Fruit fly (Drosophila melanogaster) whole organism, embryonic: ENCODE results near the gene Sec5.

ENCODE experiments used
- Abd-B ChIP-seq: fragments of 200-800 bp; sonication (Bioruptor generic); optimal IDR thresholded peaks from 2 replicates; lab custom pipeline; 2018; ENCODE audit warnings: missing biosample characterization, mild to moderate bottlenecking, missing genetic modification characterization, moderate library complexity
- B-H2 ChIP-seq: fragments of 200-800 bp; sonication (Bioruptor generic); optimal IDR thresholded peaks from 2 replicates; lab custom pipeline; 2018; ENCODE audit warnings: missing biosample characterization, mild to moderate bottlenecking, missing genetic modification characterization
- Bteb2 ChIP-seq: fragments of 200-800 bp; sonication (Bioruptor generic); optimal IDR thresholded peaks from 2 replicates; lab custom pipeline; 2016; ENCODE audit warnings: missing biosample characterization, missing genetic modification characterization
- CG10959 ChIP-seq: fragments of 200-800 bp; sonication (Bioruptor generic); IDR thresholded peaks from 2 replicates; pipeline ENCODE4 v1.3.6; 2022; ENCODE audit warnings: missing biosample characterization, missing genetic modification characterization
- CG10979 ChIP-seq: fragments of 200-800 bp; sonication (Bioruptor generic); optimal IDR thresholded peaks from 2 replicates; lab custom pipeline; 2018; ENCODE audit warnings: missing biosample characterization, mild to moderate bottlenecking, missing genetic modification characterization, moderate library complexity
- CG11085 ChIP-seq: fragments of 200-800 bp; sonication (Bioruptor generic); IDR thresholded peaks from 2 replicates; pipeline ENCODE4 v1.3.6; 2022; ENCODE audit warnings: missing biosample characterization, missing genetic modification characterization
- CG11504 ChIP-seq: fragments of 200-800 bp; sonication (Bioruptor generic); optimal IDR thresholded peaks from 3 replicates; lab custom pipeline; 2019; ENCODE audit warnings: missing biosample characterization, mild to moderate bottlenecking, missing genetic modification characterization, moderate library complexity
- CG12299 ChIP-seq: fragments of 200-800 bp; sonication (Bioruptor generic); optimal IDR thresholded peaks from 2 replicates; lab custom pipeline; 2018; ENCODE audit warnings: missing biosample characterization, mild to moderate bottlenecking, missing genetic modification characterization
- CG13123 ChIP-seq: fragments of 200-800 bp; sonication (Bioruptor generic); optimal IDR thresholded peaks from 2 replicates; lab custom pipeline; 2016; ENCODE audit warnings: missing biosample characterization, missing genetic modification characterization
- CG13287 ChIP-seq: fragments of 200-800 bp; sonication (Bioruptor generic); IDR thresholded peaks from 2 replicates; pipeline ENCODE4 v1.3.6; 2022; ENCODE audit warnings: missing biosample characterization, missing genetic modification characterization; ENCODE audit not compliant: partially characterized antibody
- CG30431 ChIP-seq: fragments of 200-800 bp; sonication (Bioruptor generic); optimal IDR thresholded peaks from 2 replicates; lab custom pipeline; 2017; ENCODE audit warnings: missing biosample characterization, missing genetic modification characterization
- CG31224 ChIP-seq: fragments of 200-800 bp; sonication (Bioruptor generic); IDR thresholded peaks from 2 replicates; pipeline ENCODE4 v1.3.6; 2022; ENCODE audit warnings: missing biosample characterization, missing genetic modification characterization
- CG33213 ChIP-seq: fragments of 200-800 bp; sonication (Bioruptor generic); optimal IDR thresholded peaks from 3 replicates; lab custom pipeline; 2016; ENCODE audit warnings: missing biosample characterization, missing genetic modification characterization
- CG4707 ChIP-seq: fragments of 200-800 bp; sonication (Bioruptor generic); optimal IDR thresholded peaks from 2 replicates; lab custom pipeline; 2018; ENCODE audit warnings: missing biosample characterization, mild to moderate bottlenecking, missing genetic modification characterization, moderate library complexity
- CG5180 ChIP-seq: fragments of 200-800 bp; sonication (Bioruptor generic); optimal IDR thresholded peaks from 3 replicates; lab custom pipeline; 2017; ENCODE audit warnings: missing biosample characterization, missing genetic modification characterization, mild to moderate bottlenecking, moderate library complexity, missing genetic modification reagents
- CG6175 ChIP-seq: fragments of 200-800 bp; sonication (Bioruptor generic); IDR thresholded peaks from 3 replicates; pipeline ENCODE4 v1.3.6; 2022; ENCODE audit warnings: missing biosample characterization, missing genetic modification characterization
- CG6254 ChIP-seq: fragments of 200-800 bp; sonication (Bioruptor generic); optimal IDR thresholded peaks from 3 replicates; lab custom pipeline; 2017; ENCODE audit warnings: mild to moderate bottlenecking, missing biosample characterization, missing genetic modification reagents, missing genetic modification characterization
- CG7963 ChIP-seq: fragments of 200-800 bp; sonication (Bioruptor generic); IDR thresholded peaks from 3 replicates; pipeline ENCODE4 v1.3.6; 2022; ENCODE audit warnings: missing biosample characterization, missing genetic modification characterization; ENCODE audit not compliant: partially characterized antibody
- CTCF ChIP-seq: fragments of 200-800 bp; sonication (Bioruptor generic); optimal IDR thresholded peaks from 2 replicates; lab custom pipeline; 2017; ENCODE audit warnings: missing biosample characterization, mild to moderate bottlenecking, missing genetic modification characterization, moderate library complexity
- D ChIP-seq, 2 experiments: fragments of 200-800 bp in 1 of 2; fragments of >200 bp in 1 of 2; sonication (Bioruptor generic) in 1 of 2; optimal IDR thresholded peaks; 2 replicates in 1 of 2; 3 replicates in 1 of 2; lab custom pipeline; 2017; ENCODE audit warnings: mild to moderate bottlenecking in 1 of 2, missing biosample characterization in 1 of 2, missing genetic modification characterization in 1 of 2, missing genetic modification reagents in 1 of 2
- Dll ChIP-seq: fragments of 200-800 bp; sonication (Bioruptor generic); IDR thresholded peaks from 4 replicates; pipeline ENCODE4 v1.3.6; 2022; ENCODE audit warnings: missing biosample characterization, missing genetic modification characterization; ENCODE audit not compliant: partially characterized antibody
- Drgx ChIP-seq: fragments of 200-800 bp; sonication (Bioruptor generic); IDR thresholded peaks from 2 replicates; pipeline ENCODE4 v1.3.6; 2022; ENCODE audit warnings: missing biosample characterization, missing genetic modification characterization
- GATAe ChIP-seq: fragments of 200-800 bp; sonication (Bioruptor generic); conservative IDR thresholded peaks from 2 replicates; pipeline ENCODE4 v1.3.6; 2022; ENCODE audit warnings: missing biosample characterization, missing genetic modification characterization
- H2.0 ChIP-seq: fragments of 200-800 bp; sonication (Bioruptor generic); IDR thresholded peaks from 2 replicates; pipeline ENCODE4 v1.3.6; 2022; ENCODE audit warnings: missing biosample characterization, missing genetic modification characterization
- HLH4C ChIP-seq: fragments of 200-800 bp; sonication (Bioruptor generic); IDR thresholded peaks from 3 replicates; pipeline ENCODE4 v1.3.6; 2022; ENCODE audit warnings: missing biosample characterization, missing genetic modification characterization; ENCODE audit not compliant: partially characterized antibody
- Hr78 ChIP-seq, 2 experiments: fragments of 200-800 bp in 1 of 2; fragments of >200 bp in 1 of 2; sonication (Bioruptor generic) in 1 of 2; optimal IDR thresholded peaks; 2 replicates each; lab custom pipeline; 2017 to 2019; ENCODE audit warnings: missing biosample characterization in 2 of 2, missing genetic modification characterization in 2 of 2, mild to moderate bottlenecking in 1 of 2, moderate library complexity in 1 of 2
- Pdp1 ChIP-seq, 2 experiments: fragments of 200-800 bp; sonication (Bioruptor generic); optimal IDR thresholded peaks; 3 replicates each; lab custom pipeline; 2016; ENCODE audit warnings: missing biosample characterization in 2 of 2, missing genetic modification characterization in 2 of 2, mild to moderate bottlenecking in 1 of 2, moderate library complexity in 1 of 2
- Scr ChIP-seq: fragments of 200-800 bp; sonication (Bioruptor generic); IDR thresholded peaks from 2 replicates; pipeline ENCODE4 v1.3.6; 2022; ENCODE audit warnings: missing biosample characterization, missing genetic modification characterization; ENCODE audit not compliant: partially characterized antibody
- Sox102F ChIP-seq: fragments of 200-800 bp; sonication (Bioruptor generic); optimal IDR thresholded peaks from 2 replicates; lab custom pipeline; 2018; ENCODE audit warnings: missing biosample characterization, mild to moderate bottlenecking, missing genetic modification characterization, moderate library complexity
- ac ChIP-seq: fragments of 200-800 bp; sonication (Bioruptor generic); optimal IDR thresholded peaks from 3 replicates; lab custom pipeline; 2017; ENCODE audit warnings: missing biosample characterization, mild to moderate bottlenecking, missing genetic modification characterization
- ara ChIP-seq: fragments of 200-800 bp; sonication (Bioruptor generic); IDR thresholded peaks from 2 replicates; pipeline ENCODE4 v1.3.6; 2022; ENCODE audit warnings: missing biosample characterization, missing genetic modification characterization
- ash1 ChIP-seq: fragments of 200-800 bp; sonication (Bioruptor generic); optimal IDR thresholded peaks from 2 replicates; lab custom pipeline; 2018; ENCODE audit warnings: missing biosample characterization, mild to moderate bottlenecking, missing genetic modification characterization
- crp ChIP-seq, 2 experiments: fragments of 200-800 bp; sonication (Bioruptor generic); optimal IDR thresholded peaks; 2 replicates in 1 of 2; 3 replicates in 1 of 2; lab custom pipeline; 2017; ENCODE audit warnings: missing biosample characterization in 2 of 2, missing genetic modification characterization in 2 of 2, mild to moderate bottlenecking in 1 of 2, moderate library complexity in 1 of 2
- dati ChIP-seq: fragments of 200-800 bp; sonication (Bioruptor generic); IDR thresholded peaks from 2 replicates; pipeline ENCODE4 v1.3.6; 2022; ENCODE audit warnings: missing biosample characterization, missing genetic modification characterization
- ftz-f1 ChIP-seq: fragments of 200-800 bp; sonication (Bioruptor generic); optimal IDR thresholded peaks from 2 replicates; lab custom pipeline; 2016; ENCODE audit warnings: missing biosample characterization, missing genetic modification characterization
- gcm ChIP-seq: fragments of 200-800 bp; sonication (Bioruptor generic); optimal IDR thresholded peaks from 2 replicates; lab custom pipeline; 2019; ENCODE audit warnings: missing biosample characterization, mild to moderate bottlenecking, missing genetic modification characterization, moderate library complexity
- h ChIP-seq: fragments of >200 bp; optimal IDR thresholded peaks from 2 replicates; lab custom pipeline; 2017
- hb ChIP-seq: fragments of 200-800 bp; sonication (Bioruptor generic); IDR thresholded peaks from 3 replicates; pipeline ENCODE4 v1.3.6; 2022; ENCODE audit warnings: missing biosample characterization, missing genetic modification characterization; ENCODE audit not compliant: partially characterized antibody
- hkb ChIP-seq, 2 experiments: fragments of 200-800 bp in 1 of 2; fragments of >200 bp in 1 of 2; sonication (Bioruptor generic) in 1 of 2; IDR thresholded peaks in 1 of 2; optimal IDR thresholded peaks in 1 of 2; 2 replicates each; pipeline versions ENCODE4 v1.3.6 to Lab custom; 2017 to 2022; ENCODE audit warnings: missing biosample characterization in 1 of 2, missing genetic modification characterization in 1 of 2
- hth ChIP-seq: fragments of >200 bp; optimal IDR thresholded peaks from 2 replicates; lab custom pipeline; 2017; ENCODE audit warnings: inconsistent platforms
- onecut ChIP-seq: fragments of 200-800 bp; sonication (Bioruptor generic); IDR thresholded peaks from 2 replicates; pipeline ENCODE4 v1.3.6; 2022; ENCODE audit warnings: missing biosample characterization, missing genetic modification characterization
- otp ChIP-seq: fragments of 200-800 bp; sonication (Bioruptor generic); IDR thresholded peaks from 3 replicates; pipeline ENCODE4, ENCODE4 v1.3.6; 2022; ENCODE audit warnings: missing biosample characterization, missing genetic modification characterization
- pb ChIP-seq: fragments of 200-800 bp; sonication (Bioruptor generic); optimal IDR thresholded peaks from 3 replicates; lab custom pipeline; 2016; ENCODE audit warnings: missing biosample characterization, missing genetic modification characterization
- ro ChIP-seq: fragments of 200-800 bp; sonication (Bioruptor generic); IDR thresholded peaks from 2 replicates; pipeline ENCODE4 v1.3.6; 2022; ENCODE audit warnings: missing biosample characterization, missing genetic modification characterization
- sisA ChIP-seq: fragments of 200-800 bp; sonication (Bioruptor generic); IDR thresholded peaks from 2 replicates; pipeline ENCODE4 v1.3.6; 2022; ENCODE audit warnings: missing biosample characterization, missing genetic modification characterization
- slou ChIP-seq: fragments of 200-800 bp; sonication (Bioruptor generic); optimal IDR thresholded peaks from 3 replicates; lab custom pipeline; 2016; ENCODE audit warnings: missing biosample characterization, missing genetic modification characterization
- ttk ChIP-seq: fragments of 200-800 bp; sonication (Bioruptor generic); IDR thresholded peaks from 2 replicates; pipeline ENCODE4 v2.1.2; 2022; ENCODE audit warnings: missing biosample characterization, missing genetic modification characterization
- unpg ChIP-seq: fragments of 200-800 bp; sonication (Bioruptor generic); optimal IDR thresholded peaks from 3 replicates; lab custom pipeline; 2018; ENCODE audit warnings: missing biosample characterization, mild to moderate bottlenecking, missing genetic modification characterization, moderate library complexity
- wor ChIP-seq: fragments of 200-800 bp; sonication (Bioruptor generic); IDR thresholded peaks from 2 replicates; pipeline ENCODE4 v1.3.6; 2022; ENCODE audit warnings: missing biosample characterization, missing genetic modification characterization
- zen ChIP-seq: fragments of 200-800 bp; sonication (Bioruptor generic); optimal IDR thresholded peaks from 3 replicates; lab custom pipeline; 2018; ENCODE audit warnings: missing biosample characterization, mild to moderate bottlenecking, missing genetic modification characterization, moderate library complexity

Sec5 gene

dm6 chr2L:3440322-3440721 is 16.8 kb upstream of the Sec5 start (continued):
- TF ChIP-seq CG4707 (GFP tag; lab: Kevin White, UChicago) (no peak), CG13287 (no peak), ro (0 out of 2 replicates have a peak, but pooled peaks have one; percentile 30), CG10959 (GFP tag; lab: Robert Waterston, UW) (no peak; the same call in 1 of the 2 replicates), pb (GFP tag; lab: Kevin White, UChicago) (no peak), CG13123 (GFP tag; lab: Kevin White, UChicago) (no peak), dati (peak; percentile 56; the same call in 1 of the 2 replicates), hb (GFP tag; lab: Robert Waterston, UW) (no peak), CG5180 (GFP tag; lab: Kevin White, UChicago) (peak; percentile 92), Scr (GFP tag; lab: Robert Waterston, UW) (no peak), h (lab: Kevin White, UChicago) (no peak), Pdp1 (GFP tag; optimal IDR thresholded peaks at IDR 0.05; lab: Kevin White, UChicago) (no peak), onecut (GFP tag; lab: Robert Waterston, UW) (peak; percentile 37; the same call in 1 of the 2 replicates), ftz-f1 (GFP tag; lab: Kevin White, UChicago) (no peak), CG7963 (no peak), CG11085 (GFP tag; lab: Robert Waterston, UW) (0 out of 2 replicates have a peak, but pooled peaks have one; percentile 21), CG30431 (GFP tag; lab: Kevin White, UChicago) (peak; percentile 28), Dll (GFP tag; lab: Robert Waterston, UW) (no peak), D (optimal IDR thresholded peaks at IDR 0.05; lab: Kevin White, UChicago) (no peak), D (GFP tag; optimal IDR thresholded peaks at IDR 0.05; lab: Kevin White, UChicago) (peak; percentile 67), hkb (optimal IDR thresholded peaks at IDR 0.05; lab: Kevin White, UChicago) (no peak), hkb (GFP tag; IDR thresholded peaks at IDR 0.05; lab: Robert Waterston, UW) (peak; percentile 79), ash1 (GFP tag; lab: Kevin White, UChicago) (no peak), CG33213 (GFP tag; lab: Kevin White, UChicago) (no peak), Drgx (GFP tag; lab: Robert Waterston, UW) (peak; percentile 92), hth (lab: Kevin White, UChicago) (no peak), unpg (GFP tag; lab: Kevin White, UChicago) (peak; percentile 61), CG6175 (GFP tag; lab: Robert Waterston, UW) (peak; percentile 42; the same call in 2 of the 3 replicates), crp (GFP tag; optimal IDR thresholded peaks at IDR 0.05; lab: Kevin White, UChicago) (peak in 1 of 2 experiments; percentile 26), CTCF (GFP tag; lab: Kevin White, UChicago) (peak; percentile 8), CG10979 (peak; percentile 74), Abd-B (GFP tag; lab: Kevin White, UChicago) (peak; percentile 40), gcm (GFP tag; lab: Kevin White, UChicago) (peak; percentile 52), B-H2 (no peak), wor (GFP tag; lab: Robert Waterston, UW) (peak; percentile 27; the same call in 1 of the 2 replicates), ttk (GFP tag; lab: Robert Waterston, UW) (peak; percentile 83), CG6254 (peak; percentile 65), ara (GFP tag; lab: Robert Waterston, UW) (peak; percentile 69), ac (GFP tag; lab: Kevin White, UChicago) (no peak), Sox102F (GFP tag; lab: Kevin White, UChicago) (peak; percentile 82), sisA (GFP tag; lab: Robert Waterston, UW) (peak; percentile 84), CG11504 (tag; lab: Kevin White, UChicago) (peak; percentile 69), otp (peak; percentile 80), H2.0 (GFP tag; lab: Robert Waterston, UW) (peak; percentile 63), CG12299 (no peak), Bteb2 (GFP tag; lab: Kevin White, UChicago) (no peak), GATAe (GFP tag; lab: Robert Waterston, UW) (no peak), Hr78 (GFP tag; optimal IDR thresholded peaks at IDR 0.05; lab: Kevin White, UChicago) (no peak), HLH4C (GFP tag; lab: Robert Waterston, UW) (no peak), zen (tag; lab: Kevin White, UChicago) (no peak), slou (GFP tag; lab: Kevin White, UChicago) (no peak), CG31224 (peak; percentile 56)
